Worm (Caenorhabditis elegans): ENCODE measurements around the gene pdhb-1.

DNA sequence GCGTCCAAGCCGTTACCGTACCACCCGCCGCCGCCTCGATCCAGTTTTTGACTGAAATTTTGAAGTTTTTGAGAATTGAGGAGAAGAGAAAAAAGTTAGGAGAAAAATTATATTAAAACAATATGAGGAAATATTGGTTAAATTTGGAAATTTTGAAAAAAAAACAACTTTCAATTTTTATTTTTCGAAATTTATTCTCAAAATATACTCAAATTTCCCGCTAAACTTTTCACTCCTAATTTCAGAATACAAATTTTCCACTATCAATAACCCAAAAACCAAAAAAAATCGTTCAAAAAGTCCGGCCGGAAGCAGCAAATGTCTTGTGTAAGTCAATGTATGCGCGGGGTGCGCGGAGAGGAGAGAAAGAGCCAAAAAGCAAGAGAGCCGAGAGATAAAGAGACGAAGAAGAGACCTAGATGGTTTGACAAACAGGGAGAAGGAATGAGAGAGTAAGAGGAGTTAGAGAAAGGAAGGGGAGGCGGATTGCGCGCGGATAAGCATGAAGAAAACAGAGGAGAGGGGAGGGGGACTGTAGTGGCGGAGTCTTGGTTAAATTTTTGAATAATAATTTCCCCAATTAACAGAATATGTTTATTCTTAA, 49.4 kb upstream of the pdhb-1 start, which contains the start of gene elks-1:
- TF ChIP-seq fkh-10 (GFP tag; optimal IDR thresholded peaks at IDR 0.05): no peak
- TF ChIP-seq pqm-1 (tag; optimal IDR thresholded peaks at IDR 0.05): no peak
- TF ChIP-seq aly-2 (tag; optimal IDR thresholded peaks at IDR 0.05): no peak
- TF ChIP-seq lin-15B (tag; optimal IDR thresholded peaks at IDR 0.05): no peak
- TF ChIP-seq egl-27 (tag; optimal IDR thresholded peaks at IDR 0.05): no peak
